Worm (Caenorhabditis elegans): Measurements from ENCODE around the gene F29A7.6.

DNA sequence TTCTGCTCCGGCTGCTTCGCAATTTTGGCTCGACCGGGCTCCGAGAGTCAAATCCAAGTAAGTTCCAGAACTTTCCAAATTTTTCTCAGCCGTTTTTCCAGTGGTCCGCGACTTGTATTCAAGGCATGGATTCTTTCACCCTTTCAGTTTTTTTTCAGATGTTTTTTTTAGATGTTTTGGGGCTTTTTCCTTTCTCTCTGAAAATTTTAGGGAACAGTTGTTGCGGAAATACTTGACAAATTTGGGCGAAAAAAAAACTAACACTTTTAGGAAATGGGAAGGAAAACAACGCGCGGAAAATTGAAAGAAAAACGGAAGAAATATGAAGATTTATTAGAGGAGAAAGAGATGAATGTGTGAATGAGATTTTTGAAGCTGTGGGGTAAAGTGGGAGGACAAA, 26.9 kb downstream of the F29A7.6 start, which contains the start of the genes T05A8.11 and nep-2:
- TF ChIP-seq npax-4 (tag; optimal IDR thresholded peaks at IDR 0.05) (no peak), pha-4 (tag; optimal IDR thresholded peaks at IDR 0.05) (no peak), ceh-31 (tag; optimal IDR thresholded peaks at IDR 0.05) (no peak), eyg-1 (tag; optimal IDR thresholded peaks at IDR 0.05) (no peak)
